Fruit fly (Drosophila melanogaster) whole organism, embryonic: ENCODE data around the gene CG1998.

Source experiments
- Atf6 ChIP-seq: fragments of 200-800 bp; sonication (Bioruptor generic); IDR thresholded peaks from 2 replicates; pipeline ENCODE4 v1.3.6; 2022; ENCODE audit warnings: missing biosample characterization, missing genetic modification characterization
- CG10274 ChIP-seq: fragments of 200-800 bp; sonication (Bioruptor generic); optimal IDR thresholded peaks from 3 replicates; lab custom pipeline; 2017; ENCODE audit warnings: missing biosample characterization, mild to moderate bottlenecking, missing genetic modification characterization
- CG10431 ChIP-seq: fragments of 200-800 bp; sonication (Bioruptor generic); optimal IDR thresholded peaks from 3 replicates; lab custom pipeline; 2018; ENCODE audit warnings: missing biosample characterization, mild to moderate bottlenecking, missing genetic modification characterization
- CG11093 ChIP-seq: fragments of 200-800 bp; sonication (Bioruptor generic); IDR thresholded peaks from 3 replicates; pipeline ENCODE4 v1.3.6; 2022; ENCODE audit warnings: missing biosample characterization, missing genetic modification characterization
- CG11695 ChIP-seq: fragments of 200-800 bp; sonication (Bioruptor generic); IDR thresholded peaks from 3 replicates; pipeline ENCODE4 v1.3.6; 2022; ENCODE audit warnings: missing biosample characterization, missing genetic modification characterization
- CG12299 ChIP-seq: fragments of 200-800 bp; sonication (Bioruptor generic); optimal IDR thresholded peaks from 2 replicates; lab custom pipeline; 2018; ENCODE audit warnings: missing biosample characterization, mild to moderate bottlenecking, missing genetic modification characterization
- CG12769 ChIP-seq: fragments of 200-800 bp; sonication (Bioruptor generic); optimal IDR thresholded peaks from 2 replicates; lab custom pipeline; 2019; ENCODE audit warnings: missing biosample characterization, mild to moderate bottlenecking, missing genetic modification characterization, moderate library complexity
- CG14050 ChIP-seq: fragments of 200-800 bp; sonication (Bioruptor generic); IDR thresholded peaks from 3 replicates; pipeline ENCODE4 v1.3.6; 2022; ENCODE audit warnings: missing biosample characterization, missing genetic modification characterization
- CG14710 ChIP-seq: fragments of 200-800 bp; sonication (Bioruptor generic); optimal IDR thresholded peaks from 3 replicates; lab custom pipeline; 2019; ENCODE audit warnings: missing biosample characterization, mild to moderate bottlenecking, missing genetic modification characterization, moderate library complexity
- CG14860 ChIP-seq: fragments of 200-800 bp; sonication (Bioruptor generic); IDR thresholded peaks from 3 replicates; pipeline ENCODE4 v1.3.6; 2022; ENCODE audit warnings: missing biosample characterization, missing genetic modification characterization; ENCODE audit not compliant: partially characterized antibody
- CG2129 ChIP-seq: fragments of 200-800 bp; sonication (Bioruptor generic); IDR thresholded peaks from 2 replicates; pipeline ENCODE4 v1.3.6; 2022; ENCODE audit warnings: missing biosample characterization, missing genetic modification characterization; ENCODE audit not compliant: partially characterized antibody
- CG2202 ChIP-seq: fragments of 200-800 bp; sonication (Bioruptor generic); optimal IDR thresholded peaks from 2 replicates; lab custom pipeline; 2018; ENCODE audit warnings: missing biosample characterization, mild to moderate bottlenecking, missing genetic modification characterization
- CG30403 ChIP-seq: fragments of 200-800 bp; sonication (Bioruptor generic); optimal IDR thresholded peaks from 3 replicates; lab custom pipeline; 2016; ENCODE audit warnings: missing biosample characterization, missing genetic modification characterization
- CG34376 ChIP-seq: fragments of 200-800 bp; sonication (Bioruptor generic); optimal IDR thresholded peaks from 2 replicates; lab custom pipeline; 2018; ENCODE audit warnings: missing biosample characterization, mild to moderate bottlenecking, missing genetic modification characterization
- CG34422 ChIP-seq: fragments of 200-800 bp; sonication (Bioruptor generic); IDR thresholded peaks from 3 replicates; pipeline ENCODE4 v1.3.6; 2022; ENCODE audit warnings: missing biosample characterization, missing genetic modification characterization
- CG6254 ChIP-seq: fragments of 200-800 bp; sonication (Bioruptor generic); optimal IDR thresholded peaks from 3 replicates; lab custom pipeline; 2017; ENCODE audit warnings: mild to moderate bottlenecking, missing biosample characterization, missing genetic modification reagents, missing genetic modification characterization
- CG6689 ChIP-seq: fragments of 200-800 bp; sonication (Bioruptor generic); IDR thresholded peaks from 2 replicates; pipeline ENCODE4 v1.3.6; 2022; ENCODE audit warnings: missing biosample characterization, missing genetic modification characterization
- CG6765 ChIP-seq: fragments of 200-800 bp; sonication (Bioruptor generic); optimal IDR thresholded peaks from 3 replicates; lab custom pipeline; 2017; ENCODE audit warnings: missing biosample characterization, mild to moderate bottlenecking, missing genetic modification characterization
- CG6813 ChIP-seq: fragments of 200-800 bp; sonication (Bioruptor generic); optimal IDR thresholded peaks from 2 replicates; lab custom pipeline; 2017; ENCODE audit warnings: missing biosample characterization, missing genetic modification characterization, mild to moderate bottlenecking, moderate library complexity, missing genetic modification reagents
- CG8388 ChIP-seq: fragments of 200-800 bp; sonication (Bioruptor generic); optimal IDR thresholded peaks from 2 replicates; lab custom pipeline; 2019; ENCODE audit warnings: missing biosample characterization, mild to moderate bottlenecking, missing genetic modification characterization, moderate library complexity
- CG9727 ChIP-seq: fragments of 200-800 bp; sonication (Bioruptor generic); optimal IDR thresholded peaks from 3 replicates; lab custom pipeline; 2017; ENCODE audit warnings: missing biosample characterization, mild to moderate bottlenecking, missing genetic modification characterization
- CHES-1-like ChIP-seq: fragments of 200-800 bp; sonication (Bioruptor generic); optimal IDR thresholded peaks from 2 replicates; lab custom pipeline; 2016; ENCODE audit warnings: missing biosample characterization, missing genetic modification characterization
- Camta ChIP-seq: fragments of 200-800 bp; sonication (Bioruptor generic); optimal IDR thresholded peaks from 2 replicates; lab custom pipeline; 2016; ENCODE audit warnings: missing biosample characterization, missing genetic modification characterization
- D19B ChIP-seq: fragments of 200-800 bp; sonication (Bioruptor generic); optimal IDR thresholded peaks from 2 replicates; lab custom pipeline; 2017; ENCODE audit warnings: missing biosample characterization, mild to moderate bottlenecking, missing genetic modification characterization
- Dip2 ChIP-seq: fragments of 200-800 bp; sonication (Bioruptor generic); IDR thresholded peaks from 2 replicates; pipeline ENCODE4 v1.3.6; 2022; ENCODE audit warnings: missing biosample characterization, missing genetic modification characterization
- Dref ChIP-seq: fragments of 200-800 bp; sonication (Bioruptor generic); IDR thresholded peaks from 2 replicates; pipeline ENCODE4 v1.3.6; 2022; ENCODE audit warnings: missing biosample characterization, missing genetic modification characterization
- Drgx ChIP-seq: fragments of 200-800 bp; sonication (Bioruptor generic); IDR thresholded peaks from 2 replicates; pipeline ENCODE4 v1.3.6; 2022; ENCODE audit warnings: missing biosample characterization, missing genetic modification characterization
- E2f1 ChIP-seq: fragments of 200-800 bp; sonication (Bioruptor generic); IDR thresholded peaks from 2 replicates; pipeline ENCODE4 v1.3.6; 2022; ENCODE audit warnings: missing biosample characterization, missing genetic modification characterization
- Gug ChIP-seq: fragments of 200-800 bp; sonication (Bioruptor generic); IDR thresholded peaks from 4 replicates; pipeline ENCODE4 v1.3.6; 2022; ENCODE audit warnings: missing biosample characterization, missing genetic modification characterization
- HLH3B ChIP-seq: fragments of 200-800 bp; sonication (Bioruptor generic); IDR thresholded peaks from 2 replicates; pipeline ENCODE4 v1.3.6; 2022; ENCODE audit warnings: missing biosample characterization, missing genetic modification characterization
- Hsf ChIP-seq: fragments of 200-800 bp; sonication (Bioruptor generic); optimal IDR thresholded peaks from 3 replicates; lab custom pipeline; 2016; ENCODE audit warnings: missing biosample characterization, missing genetic modification characterization
- Mad ChIP-seq: fragments of 200-800 bp; sonication (Bioruptor generic); optimal IDR thresholded peaks from 2 replicates; lab custom pipeline; 2016; ENCODE audit warnings: missing biosample characterization, missing genetic modification characterization
- NC2β ChIP-seq: fragments of 200-800 bp; sonication (Bioruptor generic); optimal IDR thresholded peaks from 2 replicates; lab custom pipeline; 2016; ENCODE audit warnings: missing biosample characterization, missing genetic modification characterization
- Neu2 ChIP-seq: fragments of 200-800 bp; sonication (Bioruptor generic); optimal IDR thresholded peaks from 3 replicates; lab custom pipeline; 2016; ENCODE audit warnings: missing biosample characterization, missing genetic modification characterization, borderline replicate concordance
- Ravus ChIP-seq: fragments of 200-800 bp; sonication (Bioruptor generic); IDR thresholded peaks from 2 replicates; pipeline ENCODE4 v1.3.6; 2022; ENCODE audit warnings: missing biosample characterization, missing genetic modification characterization
- Sry-δ ChIP-seq: fragments of 200-800 bp; sonication (Bioruptor generic); optimal IDR thresholded peaks from 2 replicates; lab custom pipeline; 2016; ENCODE audit warnings: missing biosample characterization, missing genetic modification characterization
- YL-1 ChIP-seq: fragments of 200-800 bp; sonication (Bioruptor generic); optimal IDR thresholded peaks from 3 replicates; lab custom pipeline; 2017; ENCODE audit warnings: missing biosample characterization, mild to moderate bottlenecking, missing genetic modification characterization
- ab ChIP-seq: fragments of 200-800 bp; sonication (Bioruptor generic); optimal IDR thresholded peaks from 2 replicates; lab custom pipeline; 2016; ENCODE audit warnings: missing biosample characterization, missing genetic modification characterization
- crc ChIP-seq: fragments of 200-800 bp; sonication (Bioruptor generic); optimal IDR thresholded peaks from 2 replicates; lab custom pipeline; 2016; ENCODE audit warnings: missing biosample characterization, missing genetic modification characterization
- dan ChIP-seq: fragments of 200-800 bp; sonication (Bioruptor generic); IDR thresholded peaks from 2 replicates; pipeline ENCODE4 v1.3.6; 2022; ENCODE audit warnings: missing biosample characterization, missing genetic modification characterization
- emc ChIP-seq: fragments of 200-800 bp; sonication (Bioruptor generic); optimal IDR thresholded peaks from 2 replicates; lab custom pipeline; 2016; ENCODE audit warnings: missing biosample characterization, missing genetic modification characterization
- jing ChIP-seq: fragments of 200-800 bp; sonication (Bioruptor generic); optimal IDR thresholded peaks from 2 replicates; lab custom pipeline; 2018; ENCODE audit warnings: missing biosample characterization, mild to moderate bottlenecking, missing genetic modification characterization
- lab ChIP-seq: fragments of 200-800 bp; sonication (Bioruptor generic); optimal IDR thresholded peaks from 3 replicates; lab custom pipeline; 2017; ENCODE audit warnings: missing biosample characterization, missing genetic modification characterization, mild to moderate bottlenecking, moderate library complexity, missing genetic modification reagents
- nerfin-2 ChIP-seq: fragments of 200-800 bp; sonication (Bioruptor generic); IDR thresholded peaks from 2 replicates; pipeline ENCODE4 v1.3.6; 2022; ENCODE audit warnings: missing biosample characterization, missing genetic modification characterization; ENCODE audit not compliant: partially characterized antibody
- otp ChIP-seq: fragments of 200-800 bp; sonication (Bioruptor generic); IDR thresholded peaks from 3 replicates; pipeline ENCODE4, ENCODE4 v1.3.6; 2022; ENCODE audit warnings: missing biosample characterization, missing genetic modification characterization
- ranshi ChIP-seq: fragments of 200-800 bp; sonication (Bioruptor generic); IDR thresholded peaks from 2 replicates; pipeline ENCODE4 v1.3.6; 2022; ENCODE audit warnings: missing biosample characterization, missing genetic modification characterization
- row ChIP-seq: fragments of 200-800 bp; sonication (Bioruptor generic); IDR thresholded peaks from 3 replicates; pipeline ENCODE4 v1.3.6; 2022; ENCODE audit warnings: missing biosample characterization, missing genetic modification characterization
- stwl ChIP-seq: fragments of 200-800 bp; sonication (Bioruptor generic); optimal IDR thresholded peaks from 3 replicates; lab custom pipeline; 2018; ENCODE audit warnings: missing biosample characterization, mild to moderate bottlenecking, missing genetic modification characterization, moderate library complexity
- tna ChIP-seq: fragments of 200-800 bp; sonication (Bioruptor generic); IDR thresholded peaks from 2 replicates; pipeline ENCODE4 v1.3.6; 2022; ENCODE audit warnings: missing biosample characterization, missing genetic modification characterization; ENCODE audit not compliant: partially characterized antibody
- unc-4 ChIP-seq: fragments of 200-800 bp; sonication (Bioruptor generic); IDR thresholded peaks from 2 replicates; pipeline ENCODE4 v1.3.6; 2022; ENCODE audit warnings: missing biosample characterization, missing genetic modification characterization; ENCODE audit not compliant: partially characterized antibody
- z ChIP-seq: fragments of 200-800 bp; sonication (Bioruptor generic); IDR thresholded peaks from 3 replicates; pipeline ENCODE4 v1.3.6; 2022; ENCODE audit warnings: missing biosample characterization, missing genetic modification characterization

The CG1998 gene

dm6 chrX:13368149-13368548 is 44.7 kb downstream of the CG1998 start, which contains the start of gene dmrt11E (continued):
- TF ChIP-seq Ravus (GFP tag; lab: Robert Waterston, UW) (no peak), jing (GFP tag; lab: Kevin White, UChicago) (peak; percentile 44), lab (GFP tag; lab: Kevin White, UChicago) (no peak), unc-4 (no peak), CG14860 (GFP tag; lab: Robert Waterston, UW) (no peak), z (GFP tag; lab: Robert Waterston, UW) (0 out of 3 replicates have a peak, but pooled peaks have one; percentile 16), Neu2 (no peak), nerfin-2 (no peak), Atf6 (peak; percentile 29; the same call in 1 of the 2 replicates), dan (GFP tag; lab: Robert Waterston, UW) (no peak), row (GFP tag; lab: Robert Waterston, UW) (peak; percentile 81), HLH3B (GFP tag; lab: Robert Waterston, UW) (peak; percentile 48; the same call in 1 of the 2 replicates), Dip2 (GFP tag; lab: Robert Waterston, UW) (no peak), otp (GFP tag; lab: Robert Waterston, UW) (peak; percentile 65), CG12769 (tag; lab: Kevin White, UChicago) (no peak), YL-1 (GFP tag; lab: Kevin White, UChicago) (no peak), CG11695 (GFP tag; lab: Robert Waterston, UW) (peak; percentile 54; the same call in 2 of the 3 replicates), E2f1 (GFP tag; lab: Robert Waterston, UW) (peak; percentile 61), CG6813 (GFP tag; lab: Kevin White, UChicago) (peak; percentile 49), Hsf (GFP tag; lab: Kevin White, UChicago) (no peak), CG6254 (peak; percentile 49), tna (GFP tag; lab: Robert Waterston, UW) (no peak), CG30403 (GFP tag; lab: Kevin White, UChicago) (peak; percentile 41), D19B (GFP tag; lab: Kevin White, UChicago) (no peak), CG14710 (tag; lab: Kevin White, UChicago) (peak; percentile 75), CG8388 (peak; percentile 71), ab (GFP tag; lab: Kevin White, UChicago) (no peak), Sry-δ (no peak), Mad (no peak), CG2129 (GFP tag; lab: Robert Waterston, UW) (no peak), Dref (GFP tag; lab: Robert Waterston, UW) (no peak), NC2β (GFP tag; lab: Kevin White, UChicago) (no peak), Drgx (0 out of 2 replicates have a peak, but pooled peaks have one; percentile 12), stwl (peak; percentile 32), CHES-1-like (GFP tag; lab: Kevin White, UChicago) (no peak), CG10431 (peak; percentile 37), CG12299 (tag; lab: Kevin White, UChicago) (peak; percentile 44), CG9727 (GFP tag; lab: Kevin White, UChicago) (peak; percentile 55), CG14050 (GFP tag; lab: Robert Waterston, UW) (peak; percentile 48; the same call in 1 of the 3 replicates), CG34422 (peak; percentile 32; the same call in 2 of the 3 replicates), Gug (no peak; the same call in 3 of the 4 replicates), CG10274 (GFP tag; lab: Kevin White, UChicago) (no peak), Camta (no peak), CG6765 (no peak), ranshi (GFP tag; lab: Robert Waterston, UW) (peak; percentile 49; the same call in 1 of the 2 replicates), crc (GFP tag; lab: Kevin White, UChicago) (no peak), CG11093 (peak; percentile 46; the same call in 1 of the 3 replicates), CG34376 (GFP tag; lab: Kevin White, UChicago) (no peak), CG6689 (peak; percentile 64), emc (GFP tag; lab: Kevin White, UChicago) (no peak), CG2202 (tag; lab: Kevin White, UChicago) (peak; percentile 28)
